Fruit fly (Drosophila melanogaster) whole organism, embryonic: ENCODE results near the gene CG10725.

Experiments used
- Adf1 ChIP-seq: fragments of 200-800 bp; sonication (Bioruptor generic); IDR thresholded peaks from 2 replicates; pipeline ENCODE4 v1.3.6; 2022; ENCODE audit warnings: missing biosample characterization, missing genetic modification characterization
- CG10321 ChIP-seq: fragments of 200-800 bp; sonication (Bioruptor generic); IDR thresholded peaks from 2 replicates; pipeline ENCODE4 v1.3.6; 2022; ENCODE audit warnings: missing biosample characterization, missing genetic modification characterization
- CG11085 ChIP-seq: fragments of 200-800 bp; sonication (Bioruptor generic); IDR thresholded peaks from 2 replicates; pipeline ENCODE4 v1.3.6; 2022; ENCODE audit warnings: missing biosample characterization, missing genetic modification characterization
- CG11093 ChIP-seq: fragments of 200-800 bp; sonication (Bioruptor generic); IDR thresholded peaks from 3 replicates; pipeline ENCODE4 v1.3.6; 2022; ENCODE audit warnings: missing biosample characterization, missing genetic modification characterization
- CG12391 ChIP-seq: fragments of 200-800 bp; sonication (Bioruptor generic); optimal IDR thresholded peaks from 3 replicates; lab custom pipeline; 2018; ENCODE audit warnings: missing biosample characterization, mild to moderate bottlenecking, missing genetic modification characterization, moderate library complexity
- CG1647 ChIP-seq: fragments of 200-800 bp; sonication (Bioruptor generic); optimal IDR thresholded peaks from 3 replicates; lab custom pipeline; 2016; ENCODE audit warnings: missing biosample characterization, missing genetic modification characterization
- CG1792 ChIP-seq: fragments of 200-800 bp; sonication (Bioruptor generic); optimal IDR thresholded peaks from 2 replicates; lab custom pipeline; 2016; ENCODE audit warnings: missing biosample characterization, missing genetic modification characterization
- CG2120 ChIP-seq: fragments of 200-800 bp; sonication (Bioruptor generic); optimal IDR thresholded peaks from 3 replicates; lab custom pipeline; 2016; ENCODE audit warnings: missing biosample characterization, missing genetic modification characterization
- CG2199 ChIP-seq: fragments of 200-800 bp; sonication (Bioruptor generic); IDR thresholded peaks from 3 replicates; pipeline ENCODE4 v1.3.6; 2022; ENCODE audit warnings: missing biosample characterization, missing genetic modification characterization
- CG30020 ChIP-seq: fragments of 200-800 bp; optimal IDR thresholded peaks from 2 replicates; lab custom pipeline; 2019; ENCODE audit warnings: missing biosample characterization, mild to moderate bottlenecking, missing genetic modification characterization, moderate library complexity
- CG31365 ChIP-seq: fragments of 200-800 bp; sonication (Bioruptor generic); optimal IDR thresholded peaks from 2 replicates; lab custom pipeline; 2018; ENCODE audit warnings: missing biosample characterization, mild to moderate bottlenecking, missing genetic modification characterization
- CG3163 ChIP-seq: fragments of 200-800 bp; sonication (Bioruptor generic); optimal IDR thresholded peaks from 3 replicates; lab custom pipeline; 2016; ENCODE audit warnings: missing biosample characterization, missing genetic modification characterization
- CG32532 ChIP-seq: fragments of 200-800 bp; sonication (Bioruptor generic); IDR thresholded peaks from 2 replicates; pipeline ENCODE4 v1.3.6; 2022; ENCODE audit warnings: missing biosample characterization, missing genetic modification characterization
- CG3281 ChIP-seq: fragments of 200-800 bp; sonication (Bioruptor generic); optimal IDR thresholded peaks from 3 replicates; lab custom pipeline; 2017; ENCODE audit warnings: missing biosample characterization, mild to moderate bottlenecking, missing genetic modification characterization
- CG4707 ChIP-seq: fragments of 200-800 bp; sonication (Bioruptor generic); optimal IDR thresholded peaks from 2 replicates; lab custom pipeline; 2018; ENCODE audit warnings: missing biosample characterization, mild to moderate bottlenecking, missing genetic modification characterization, moderate library complexity
- CG4854 ChIP-seq: fragments of 200-800 bp; sonication (Bioruptor generic); optimal IDR thresholded peaks from 2 replicates; lab custom pipeline; 2016; ENCODE audit warnings: missing biosample characterization, missing genetic modification characterization, inconsistent platforms
- CG6175 ChIP-seq: fragments of 200-800 bp; sonication (Bioruptor generic); IDR thresholded peaks from 3 replicates; pipeline ENCODE4 v1.3.6; 2022; ENCODE audit warnings: missing biosample characterization, missing genetic modification characterization
- CG8089 ChIP-seq: fragments of 200-800 bp; sonication (Bioruptor generic); optimal IDR thresholded peaks from 3 replicates; lab custom pipeline; 2016; ENCODE audit warnings: missing biosample characterization, missing genetic modification characterization
- CG9797 ChIP-seq: fragments of 200-800 bp; sonication (Bioruptor generic); optimal IDR thresholded peaks from 3 replicates; lab custom pipeline; 2018; ENCODE audit warnings: missing biosample characterization, mild to moderate bottlenecking, missing genetic modification characterization
- Dbx ChIP-seq: fragments of 200-800 bp; sonication (Bioruptor generic); IDR thresholded peaks from 3 replicates; pipeline ENCODE4 v1.3.6; 2022; ENCODE audit warnings: missing biosample characterization, missing genetic modification characterization
- Dip2 ChIP-seq: fragments of 200-800 bp; sonication (Bioruptor generic); IDR thresholded peaks from 2 replicates; pipeline ENCODE4 v1.3.6; 2022; ENCODE audit warnings: missing biosample characterization, missing genetic modification characterization
- Dip3 ChIP-seq: fragments of 200-800 bp; sonication (Bioruptor generic); optimal IDR thresholded peaks from 3 replicates; lab custom pipeline; 2016; ENCODE audit warnings: missing biosample characterization, missing genetic modification characterization
- Fer3 ChIP-seq: fragments of 200-800 bp; sonication (Bioruptor generic); optimal IDR thresholded peaks from 2 replicates; lab custom pipeline; 2018; ENCODE audit warnings: missing biosample characterization, mild to moderate bottlenecking, missing genetic modification characterization, moderate library complexity
- Lim3 ChIP-seq: fragments of 200-800 bp; sonication (Bioruptor generic); IDR thresholded peaks from 2 replicates; pipeline ENCODE4 v1.3.6; 2022; ENCODE audit warnings: missing biosample characterization, missing genetic modification characterization
- Lpt ChIP-seq: fragments of >200 bp; optimal IDR thresholded peaks from 2 replicates; lab custom pipeline; 2018; ENCODE audit warnings: missing biosample characterization, missing genetic modification characterization
- MESR4 ChIP-seq: fragments of 200-800 bp; sonication (Bioruptor generic); optimal IDR thresholded peaks from 2 replicates; lab custom pipeline; 2018; ENCODE audit warnings: missing biosample characterization, mild to moderate bottlenecking, missing genetic modification characterization, moderate library complexity
- Meics ChIP-seq: fragments of 200-800 bp; sonication (Bioruptor generic); optimal IDR thresholded peaks from 2 replicates; lab custom pipeline; 2017; ENCODE audit warnings: missing biosample characterization, mild to moderate bottlenecking, missing genetic modification characterization
- NC2α ChIP-seq: fragments of 200-800 bp; sonication (Bioruptor generic); optimal IDR thresholded peaks from 2 replicates; lab custom pipeline; 2016; ENCODE audit warnings: missing biosample characterization, missing genetic modification characterization
- Neu2 ChIP-seq: fragments of 200-800 bp; sonication (Bioruptor generic); optimal IDR thresholded peaks from 3 replicates; lab custom pipeline; 2016; ENCODE audit warnings: missing biosample characterization, missing genetic modification characterization, borderline replicate concordance
- Opbp ChIP-seq: fragments of 200-800 bp; sonication (Bioruptor generic); IDR thresholded peaks from 3 replicates; pipeline ENCODE4 v1.3.6; 2022; ENCODE audit warnings: missing biosample characterization, missing genetic modification characterization; ENCODE audit not compliant: partially characterized antibody
- PHDP ChIP-seq: fragments of 200-800 bp; sonication (Bioruptor generic); optimal IDR thresholded peaks from 3 replicates; lab custom pipeline; 2018; ENCODE audit warnings: missing biosample characterization, mild to moderate bottlenecking, missing genetic modification characterization, moderate library complexity
- Xrp1 ChIP-seq: fragments of 200-800 bp; sonication (Bioruptor generic); IDR thresholded peaks from 2 replicates; pipeline ENCODE4 v1.3.6; 2022; ENCODE audit warnings: missing biosample characterization, missing genetic modification characterization
- cg ChIP-seq: fragments of 200-800 bp; sonication (Bioruptor generic); optimal IDR thresholded peaks from 3 replicates; lab custom pipeline; 2019; ENCODE audit warnings: missing biosample characterization, mild to moderate bottlenecking, missing genetic modification characterization, moderate library complexity
- chif ChIP-seq, 2 experiments: fragments of 200-800 bp; sonication (Bioruptor generic); optimal IDR thresholded peaks; 3 replicates each; lab custom pipeline; 2016; ENCODE audit warnings: missing biosample characterization in 2 of 2, missing genetic modification characterization in 2 of 2
- da ChIP-seq: fragments of 200-800 bp; sonication (Bioruptor generic); optimal IDR thresholded peaks from 2 replicates; lab custom pipeline; 2016; ENCODE audit warnings: missing biosample characterization, missing genetic modification characterization
- dati ChIP-seq: fragments of 200-800 bp; sonication (Bioruptor generic); IDR thresholded peaks from 2 replicates; pipeline ENCODE4 v1.3.6; 2022; ENCODE audit warnings: missing biosample characterization, missing genetic modification characterization
- disco-r ChIP-seq: fragments of 200-800 bp; sonication (Bioruptor generic); optimal IDR thresholded peaks from 2 replicates; lab custom pipeline; 2016; ENCODE audit warnings: missing biosample characterization, missing genetic modification characterization
- dysf ChIP-seq: fragments of 200-800 bp; sonication (Bioruptor generic); IDR thresholded peaks from 3 replicates; pipeline ENCODE4 v1.3.6; 2022; ENCODE audit warnings: missing biosample characterization, missing genetic modification characterization
- gfzf ChIP-seq: fragments of 200-800 bp; sonication (Bioruptor generic); optimal IDR thresholded peaks from 2 replicates; lab custom pipeline; 2016; ENCODE audit warnings: missing biosample characterization, mild to moderate bottlenecking, missing genetic modification characterization, moderate library complexity
- gro ChIP-seq: fragments of 200-800 bp; sonication (Bioruptor generic); optimal IDR thresholded peaks from 2 replicates; lab custom pipeline; 2016; ENCODE audit warnings: missing biosample characterization, missing genetic modification characterization
- kah ChIP-seq: fragments of 200-800 bp; sonication (Bioruptor generic); optimal IDR thresholded peaks from 2 replicates; lab custom pipeline; 2018; ENCODE audit warnings: missing biosample characterization, mild to moderate bottlenecking, missing genetic modification characterization
- klu ChIP-seq: fragments of 200-800 bp; sonication (Bioruptor generic); IDR thresholded peaks from 2 replicates; pipeline ENCODE4 v1.3.6; 2022; ENCODE audit warnings: missing biosample characterization, missing genetic modification characterization
- lmd ChIP-seq: fragments of 200-800 bp; sonication (Bioruptor generic); IDR thresholded peaks from 2 replicates; pipeline ENCODE4 v1.3.6; 2022; ENCODE audit warnings: missing biosample characterization, missing genetic modification characterization
- lola ChIP-seq, 3 experiments: fragments of >200 bp in 2 of 3; fragments of 200-800 bp in 1 of 3; sonication (Bioruptor generic) in 1 of 3; optimal IDR thresholded peaks; 2 replicates each; lab custom pipeline; 2017 to 2019; ENCODE audit warnings: missing biosample characterization in 3 of 3, missing genetic modification characterization in 3 of 3, mild to moderate bottlenecking in 1 of 3, moderate library complexity in 1 of 3
- otp ChIP-seq: fragments of 200-800 bp; sonication (Bioruptor generic); IDR thresholded peaks from 3 replicates; pipeline ENCODE4, ENCODE4 v1.3.6; 2022; ENCODE audit warnings: missing biosample characterization, missing genetic modification characterization
- p53 ChIP-seq: fragments of 200-800 bp; sonication (Bioruptor generic); optimal IDR thresholded peaks from 2 replicates; lab custom pipeline; 2016; ENCODE audit warnings: missing biosample characterization, missing genetic modification characterization
- pita ChIP-seq: fragments of 200-800 bp; sonication (Bioruptor generic); optimal IDR thresholded peaks from 2 replicates; lab custom pipeline; 2017; ENCODE audit warnings: missing biosample characterization, mild to moderate bottlenecking, missing genetic modification characterization
- scrt ChIP-seq: fragments of 200-800 bp; sonication (Bioruptor generic); optimal IDR thresholded peaks from 2 replicates; lab custom pipeline; 2018; ENCODE audit warnings: missing biosample characterization, mild to moderate bottlenecking, missing genetic modification characterization, moderate library complexity
- so ChIP-seq: fragments of 200-800 bp; sonication (Bioruptor generic); IDR thresholded peaks from 3 replicates; pipeline ENCODE4 v1.3.6; 2022; ENCODE audit warnings: missing biosample characterization, missing genetic modification characterization
- stwl ChIP-seq: fragments of 200-800 bp; sonication (Bioruptor generic); optimal IDR thresholded peaks from 3 replicates; lab custom pipeline; 2018; ENCODE audit warnings: missing biosample characterization, mild to moderate bottlenecking, missing genetic modification characterization, moderate library complexity
- tin ChIP-seq: fragments of 200-800 bp; sonication (Bioruptor generic); optimal IDR thresholded peaks from 3 replicates; lab custom pipeline; 2016; ENCODE audit warnings: missing biosample characterization, missing genetic modification characterization

CG10725 gene

DNA sequence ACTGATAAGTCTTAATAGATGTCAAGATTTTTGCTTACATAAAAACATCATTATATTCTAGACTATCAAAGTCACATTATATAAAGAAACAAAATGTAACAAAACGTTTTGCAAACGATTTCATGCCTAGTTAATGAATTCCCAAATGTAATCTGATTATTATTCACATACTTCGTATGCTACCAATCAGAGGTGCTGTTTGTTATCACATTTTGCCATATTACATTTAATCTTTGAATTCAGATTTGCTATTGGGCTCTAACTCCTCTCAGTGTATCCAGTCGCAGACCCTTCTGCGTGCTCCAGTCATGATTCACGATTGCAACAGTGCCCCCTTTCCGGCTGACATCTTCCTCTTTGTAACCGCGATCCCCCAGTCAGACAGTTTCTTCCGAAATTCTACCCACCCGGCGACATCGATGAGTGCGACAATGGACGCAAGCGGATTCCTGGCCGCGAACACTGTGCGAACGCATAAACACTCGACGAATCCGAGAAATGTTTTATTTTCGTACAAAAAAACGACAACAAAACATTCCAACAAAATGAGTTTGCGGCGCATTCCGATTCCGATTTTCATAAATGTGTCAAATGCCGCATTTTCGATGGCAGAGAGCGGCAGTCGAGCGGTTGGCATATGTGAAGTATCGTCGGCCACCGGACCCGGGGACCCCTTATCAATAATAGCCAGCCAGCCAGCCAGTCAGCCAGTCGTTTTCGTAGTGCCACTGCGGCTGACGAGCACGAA lies 50.5 kb downstream of the CG10725 start (continued):
- no peak for TF ChIP-seq tin (GFP tag; lab: Kevin White, UChicago)
- no peak for TF ChIP-seq MESR4 (GFP tag; lab: Kevin White, UChicago)
- TF ChIP-seq CG3281 (GFP tag; lab: Kevin White, UChicago), result no peak
- 0 out of 3 replicates have a peak, but pooled peaks have one; percentile 20 for TF ChIP-seq dysf (GFP tag; lab: Robert Waterston, UW)
- no peak for TF ChIP-seq CG31365 (tag; lab: Kevin White, UChicago)
- TF ChIP-seq chif (GFP tag; optimal IDR thresholded peaks at IDR 0.05; lab: Kevin White, UChicago), result peak in 1 of 2 experiments; percentile 4
- no peak for TF ChIP-seq CG11085 (GFP tag; lab: Robert Waterston, UW)
- TF ChIP-seq gfzf (GFP tag; lab: Kevin White, UChicago), result no peak
- no peak for TF ChIP-seq lmd (GFP tag; lab: Robert Waterston, UW)
- no peak for TF ChIP-seq Lpt (GFP tag; lab: Kevin White, UChicago)
- TF ChIP-seq Neu2, result no peak
- TF ChIP-seq PHDP (tag; lab: Kevin White, UChicago), result no peak
- TF ChIP-seq Lim3 (GFP tag; lab: Robert Waterston, UW), result no peak
- TF ChIP-seq Xrp1 (GFP tag; lab: Robert Waterston, UW), result no peak
- no peak for TF ChIP-seq lola (GFP tag; optimal IDR thresholded peaks at IDR 0.05; lab: Kevin White, UChicago)
- TF ChIP-seq p53 (GFP tag; lab: Kevin White, UChicago), result no peak
- TF ChIP-seq stwl (tag; lab: Kevin White, UChicago), result no peak
- no peak for TF ChIP-seq gro (GFP tag; lab: Kevin White, UChicago)
- no peak for TF ChIP-seq CG1792 (GFP tag; lab: Kevin White, UChicago)
- TF ChIP-seq Dip2 (GFP tag; lab: Robert Waterston, UW), result no peak
- no peak for TF ChIP-seq CG30020 (tag; lab: Kevin White, UChicago)
- no peak for TF ChIP-seq CG10321 (GFP tag; lab: Robert Waterston, UW)
- TF ChIP-seq Fer3 (tag; lab: Kevin White, UChicago), result no peak
- peak; percentile 80; the same call in 1 of the 3 replicates for TF ChIP-seq CG2199 (GFP tag; lab: Robert Waterston, UW)
- TF ChIP-seq klu (GFP tag; lab: Robert Waterston, UW), result no peak
- no peak for TF ChIP-seq CG3163 (GFP tag; lab: Kevin White, UChicago)
- TF ChIP-seq CG8089 (GFP tag; lab: Kevin White, UChicago), result no peak
- no peak for TF ChIP-seq pita (GFP tag; lab: Kevin White, UChicago)
- no peak for TF ChIP-seq so (GFP tag; lab: Robert Waterston, UW)
- TF ChIP-seq scrt, result no peak
- no peak for TF ChIP-seq CG4707 (GFP tag; lab: Kevin White, UChicago)
- no peak for TF ChIP-seq Opbp (GFP tag; lab: Robert Waterston, UW)
- TF ChIP-seq CG1647 (GFP tag; lab: Kevin White, UChicago), result no peak
- TF ChIP-seq CG4854 (GFP tag; lab: Kevin White, UChicago), result no peak
- TF ChIP-seq otp (GFP tag; lab: Robert Waterston, UW), result no peak
- TF ChIP-seq Dip3, result no peak
- TF ChIP-seq CG9797 (GFP tag; lab: Kevin White, UChicago), result no peak
- no peak for TF ChIP-seq Meics (GFP tag; lab: Kevin White, UChicago)
- no peak for TF ChIP-seq CG12391
- TF ChIP-seq CG11093 (GFP tag; lab: Robert Waterston, UW), result no peak
- TF ChIP-seq CG2120 (GFP tag; lab: Kevin White, UChicago), result no peak
- no peak for TF ChIP-seq cg (GFP tag; lab: Kevin White, UChicago)
- TF ChIP-seq Adf1 (GFP tag; lab: Robert Waterston, UW), result no peak
- no peak for TF ChIP-seq NC2α
- no peak for TF ChIP-seq dati (GFP tag; lab: Robert Waterston, UW)
- no peak for TF ChIP-seq disco-r
- peak; percentile 50; the same call in 1 of the 3 replicates for TF ChIP-seq CG6175
- TF ChIP-seq CG32532 (GFP tag; lab: Robert Waterston, UW), result no peak
- TF ChIP-seq kah, result no peak
- TF ChIP-seq da, result no peak
- 0 out of 3 replicates have a peak, but pooled peaks have one; percentile 16 for TF ChIP-seq Dbx (GFP tag; lab: Robert Waterston, UW)
